Worm (Caenorhabditis elegans) whole organism, L2 larva: Measurements from ENCODE around the gene gas-1.

Experiments used
- ceh-82 ChIP-seq: fragments of 150-350 bp; optimal IDR thresholded peaks from 2 replicates; lab custom pipeline; 2014; ENCODE audit warnings: missing biosample characterization, missing genetic modification characterization
- egl-27 ChIP-seq: sonication (generic microtip); optimal IDR thresholded peaks from 3 replicates; lab custom pipeline; 2017; ENCODE audit warnings: missing biosample characterization, missing genetic modification reagents, missing genetic modification characterization
- elt-1 ChIP-seq: fragments of 150-350 bp; optimal IDR thresholded peaks from 2 replicates; lab custom pipeline; 2014; ENCODE audit warnings: missing biosample characterization, missing genetic modification characterization
- lin-39 ChIP-seq: fragments of 150-350 bp; optimal IDR thresholded peaks from 2 replicates; lab custom pipeline; 2014; ENCODE audit warnings: missing biosample characterization, missing genetic modification reagents, missing genetic modification characterization
- mdl-1 ChIP-seq, 2 experiments: fragments of 150-350 bp in 1 of 2; sonication (generic microtip) in 1 of 2; optimal IDR thresholded peaks; 2 replicates each; lab custom pipeline; 2017; ENCODE audit warnings: missing biosample characterization in 2 of 2, missing genetic modification characterization in 2 of 2
- nhr-23 ChIP-seq: fragments of 150-350 bp; optimal IDR thresholded peaks from 2 replicates; lab custom pipeline; 2014; ENCODE audit warnings: missing biosample characterization, missing genetic modification reagents, missing genetic modification characterization
- nhr-25 ChIP-seq: fragments of 150-350 bp; sonication (generic microtip); optimal IDR thresholded peaks from 3 replicates; lab custom pipeline; 2014; ENCODE audit warnings: missing biosample characterization, missing genetic modification characterization
- peb-1 ChIP-seq: fragments of 150-350 bp; optimal IDR thresholded peaks from 2 replicates; lab custom pipeline; 2014; ENCODE audit warnings: missing biosample characterization, missing genetic modification characterization
- skn-1 ChIP-seq: sonication (generic microtip); optimal IDR thresholded peaks from 2 replicates; lab custom pipeline; 2017; ENCODE audit warnings: missing biosample characterization, missing genetic modification characterization
- unc-62 ChIP-seq: fragments of 150-350 bp; optimal IDR thresholded peaks from 2 replicates; lab custom pipeline; 2014; ENCODE audit warnings: missing biosample characterization, missing genetic modification reagents, missing genetic modification characterization
- ztf-11 ChIP-seq: sonication (generic microtip); optimal IDR thresholded peaks from 2 replicates; lab custom pipeline; 2017; ENCODE audit warnings: missing biosample characterization, missing genetic modification characterization

- TF ChIP-seq unc-62 (GFP tag; lab: Kevin White, UChicago) (no peak), ztf-11 (tag; lab: Kevin White, UChicago) (no peak), elt-1 (tag; lab: Kevin White, UChicago) (no peak), skn-1 (no peak), egl-27 (no peak), ceh-82 (tag; lab: Kevin White, UChicago) (no peak), nhr-25 (tag; lab: Kevin White, UChicago) (no peak), lin-39 (tag; lab: Kevin White, UChicago) (no peak), mdl-1 (tag; optimal IDR thresholded peaks at IDR 0.05; lab: Kevin White, UChicago) (no peak), nhr-23 (tag; lab: Kevin White, UChicago) (no peak), peb-1 (tag; lab: Kevin White, UChicago) (no peak)
Measured at ce11 chrX:15621001-15621400, 30.8 kb upstream of the gas-1 start.
